Worm (Caenorhabditis elegans) whole organism, early embryonic: ENCODE measurements around the gene srz-20.

Source experiments
- B0310.2 ChIP-seq: sonication (generic microtip); optimal IDR thresholded peaks from 2 replicates; lab custom pipeline; 2016; ENCODE audit warnings: mild to moderate bottlenecking, missing genetic modification characterization, missing compliant biosample characterization
- F13C5.2 ChIP-seq: sonication (generic microtip); optimal IDR thresholded peaks from 2 replicates; lab custom pipeline; 2017; ENCODE audit warnings: mild to moderate bottlenecking, missing genetic modification characterization, inconsistent platforms, missing compliant biosample characterization
- aly-1 ChIP-seq: sonication (generic microtip); optimal IDR thresholded peaks from 2 replicates; lab custom pipeline; 2016; ENCODE audit warnings: missing genetic modification characterization, missing compliant biosample characterization
- ama-1 ChIP-seq: fragments of 150-350 bp; optimal IDR thresholded peaks from 2 replicates; lab custom pipeline; 2014
- ceh-13 ChIP-seq: fragments of 200-800 bp; sonication (Bioruptor generic); optimal IDR thresholded peaks from 2 replicates; lab custom pipeline; 2018; ENCODE audit warnings: mild to moderate bottlenecking, missing genetic modification characterization, missing compliant biosample characterization
- ceh-36 ChIP-seq: sonication (generic microtip); optimal IDR thresholded peaks from 2 replicates; lab custom pipeline; 2016; ENCODE audit warnings: missing genetic modification characterization, inconsistent platforms, missing compliant biosample characterization
- ets-7 ChIP-seq: sonication (generic microtip); optimal IDR thresholded peaks from 2 replicates; lab custom pipeline; 2016; ENCODE audit warnings: missing genotype, missing genetic modification characterization, missing compliant biosample characterization
- flt-1 ChIP-seq: fragments of 200-800 bp; sonication (Bioruptor generic); IDR thresholded peaks from 2 replicates; pipeline ENCODE4 v1.3.6; 2022; ENCODE audit warnings: missing genetic modification characterization, missing compliant biosample characterization
- hmbx-1 ChIP-seq: sonication (generic microtip); optimal IDR thresholded peaks from 2 replicates; lab custom pipeline; 2016; ENCODE audit warnings: mild to moderate bottlenecking, missing genetic modification characterization, missing compliant biosample characterization
- hmg-4 ChIP-seq: fragments of 200-800 bp; sonication (Bioruptor generic); optimal IDR thresholded peaks from 2 replicates; lab custom pipeline; 2018; ENCODE audit warnings: mild to moderate bottlenecking, missing genetic modification characterization, missing compliant biosample characterization
- hnd-1 ChIP-seq: sonication (generic microtip); optimal IDR thresholded peaks from 2 replicates; lab custom pipeline; 2016; ENCODE audit warnings: missing genetic modification characterization, missing compliant biosample characterization
- pes-1 ChIP-seq: fragments of 200-800 bp; sonication (Bioruptor generic); IDR thresholded peaks from 2 replicates; pipeline ENCODE4 v1.3.6; 2022; ENCODE audit warnings: missing genetic modification reagents, missing genetic modification characterization, missing compliant biosample characterization
- scrt-1 ChIP-seq: fragments of 200-800 bp; sonication (Bioruptor generic); IDR thresholded peaks from 2 replicates; pipeline ENCODE4 v1.3.6; 2022; ENCODE audit warnings: missing genetic modification characterization, missing compliant biosample characterization
- sea-1 ChIP-seq: fragments of 200-800 bp; sonication (Bioruptor generic); conservative IDR thresholded peaks from 2 replicates; pipeline ENCODE4 v1.3.6; 2022; ENCODE audit warnings: missing genetic modification characterization, missing compliant biosample characterization
- tbx-11 ChIP-seq: fragments of 200-800 bp; sonication (Bioruptor generic); IDR thresholded peaks from 2 replicates; pipeline ENCODE4 v1.3.6; 2022; ENCODE audit warnings: missing genetic modification characterization, missing compliant biosample characterization
- tbx-37 ChIP-seq: fragments of 200-800 bp; sonication (Bioruptor generic); conservative IDR thresholded peaks from 2 replicates; pipeline ENCODE4 v1.3.6; 2022; ENCODE audit warnings: missing genetic modification reagents, missing genetic modification characterization, missing compliant biosample characterization
- tra-4 ChIP-seq: sonication (generic microtip); optimal IDR thresholded peaks from 2 replicates; lab custom pipeline; 2017; ENCODE audit warnings: missing genetic modification characterization, missing compliant biosample characterization

The srz-20 gene

ce11 chrIV:3915296-3915695 lies at the start of gene srz-20:
Gene srz-20 (plus strand): TSS chrIV:3915596.
- TF ChIP-seq ceh-13 (GFP tag; lab: Kevin White, UChicago) (no peak), ceh-36 (tag; lab: Kevin White, UChicago) (no peak), hnd-1 (tag; lab: Kevin White, UChicago) (no peak), ets-7 (tag; lab: Kevin White, UChicago) (no peak), ama-1 (lab: Kevin White, UChicago) (no peak)

ce11 chrIV:3866018-3866417 lies 49.4 kb upstream of the srz-20 start:
- no peak for TF ChIP-seq tbx-37
- TF ChIP-seq pes-1 (GFP tag; lab: Robert Waterston, UW) = no peak
- TF ChIP-seq tbx-11 (GFP tag; lab: Robert Waterston, UW) = no peak
- no peak for TF ChIP-seq hnd-1 (tag; lab: Kevin White, UChicago)
- no peak for TF ChIP-seq ets-7 (tag; lab: Kevin White, UChicago)
- TF ChIP-seq ama-1 (lab: Kevin White, UChicago) = no peak
- no peak for TF ChIP-seq ceh-13 (GFP tag; lab: Kevin White, UChicago)
- TF ChIP-seq sea-1 (GFP tag; lab: Robert Waterston, UW) = no peak
- TF ChIP-seq hmg-4 (GFP tag; lab: Kevin White, UChicago) = no peak
- no peak for TF ChIP-seq aly-1 (tag; lab: Kevin White, UChicago)
- TF ChIP-seq scrt-1 (GFP tag; lab: Robert Waterston, UW) = no peak
- no peak for TF ChIP-seq tra-4 (tag; lab: Kevin White, UChicago)
- TF ChIP-seq B0310.2 (tag; lab: Kevin White, UChicago) = no peak
- TF ChIP-seq hmbx-1 (tag; lab: Kevin White, UChicago) = no peak
- no peak for TF ChIP-seq F13C5.2
- TF ChIP-seq flt-1 (GFP tag; lab: Robert Waterston, UW) = no peak
- TF ChIP-seq ceh-36 (tag; lab: Kevin White, UChicago) = no peak

ce11 chrIV:3867252-3867651 lies 48.1 kb upstream of the srz-20 start, which contains the start of gene F37C4.4:
Gene F37C4.4 (plus strand): TSS chrIV:3867309.
- TF ChIP-seq hnd-1 (tag; lab: Kevin White, UChicago) = no peak
- no peak for TF ChIP-seq ama-1 (lab: Kevin White, UChicago)
- TF ChIP-seq pes-1 (GFP tag; lab: Robert Waterston, UW) = no peak
- no peak for TF ChIP-seq B0310.2 (tag; lab: Kevin White, UChicago)
- no peak for TF ChIP-seq sea-1 (GFP tag; lab: Robert Waterston, UW)
- no peak for TF ChIP-seq tra-4 (tag; lab: Kevin White, UChicago)
- no peak for TF ChIP-seq hmg-4 (GFP tag; lab: Kevin White, UChicago)
- no peak for TF ChIP-seq tbx-11 (GFP tag; lab: Robert Waterston, UW)
- no peak for TF ChIP-seq F13C5.2
- TF ChIP-seq ets-7 (tag; lab: Kevin White, UChicago) = no peak
- TF ChIP-seq scrt-1 (GFP tag; lab: Robert Waterston, UW) = no peak
- TF ChIP-seq aly-1 (tag; lab: Kevin White, UChicago) = no peak
- no peak for TF ChIP-seq hmbx-1 (tag; lab: Kevin White, UChicago)
- TF ChIP-seq flt-1 (GFP tag; lab: Robert Waterston, UW) = no peak
- no peak for TF ChIP-seq ceh-36 (tag; lab: Kevin White, UChicago)

ce11 chrIV:3869875-3870274 lies 45.5 kb upstream of the srz-20 start:
- TF ChIP-seq hmg-4 (GFP tag; lab: Kevin White, UChicago) (no peak), F13C5.2 (no peak), sea-1 (GFP tag; lab: Robert Waterston, UW) (no peak), B0310.2 (tag; lab: Kevin White, UChicago) (no peak), tbx-11 (GFP tag; lab: Robert Waterston, UW) (no peak), tbx-37 (no peak), flt-1 (GFP tag; lab: Robert Waterston, UW) (no peak), aly-1 (tag; lab: Kevin White, UChicago) (no peak), ceh-36 (tag; lab: Kevin White, UChicago) (no peak), ets-7 (tag; lab: Kevin White, UChicago) (no peak), hmbx-1 (tag; lab: Kevin White, UChicago) (no peak), ama-1 (lab: Kevin White, UChicago) (no peak), tra-4 (tag; lab: Kevin White, UChicago) (no peak), hnd-1 (tag; lab: Kevin White, UChicago) (no peak), pes-1 (GFP tag; lab: Robert Waterston, UW) (no peak), ceh-13 (GFP tag; lab: Kevin White, UChicago) (no peak), scrt-1 (GFP tag; lab: Robert Waterston, UW) (no peak)

ce11 chrIV:3873195-3873594 lies 42.2 kb upstream of the srz-20 start:
- TF ChIP-seq scrt-1 (GFP tag; lab: Robert Waterston, UW) (no peak), sea-1 (GFP tag; lab: Robert Waterston, UW) (no peak)

- TF ChIP-seq ama-1 (lab: Kevin White, UChicago) (no peak), F13C5.2 (no peak), tbx-37 (no peak), hmbx-1 (tag; lab: Kevin White, UChicago) (no peak), ets-7 (tag; lab: Kevin White, UChicago) (no peak), pes-1 (GFP tag; lab: Robert Waterston, UW) (no peak), aly-1 (tag; lab: Kevin White, UChicago) (no peak), B0310.2 (tag; lab: Kevin White, UChicago) (no peak), hmg-4 (GFP tag; lab: Kevin White, UChicago) (no peak), hnd-1 (tag; lab: Kevin White, UChicago) (no peak), scrt-1 (GFP tag; lab: Robert Waterston, UW) (no peak), flt-1 (GFP tag; lab: Robert Waterston, UW) (no peak), ceh-13 (GFP tag; lab: Kevin White, UChicago) (no peak), sea-1 (GFP tag; lab: Robert Waterston, UW) (no peak)
Measured at ce11 chrIV:3873706-3874105, 41.7 kb upstream of the srz-20 start, which contains the start of gene F37C4.5. Gene F37C4.5 (minus strand): TSS chrIV:3873806.

ce11 chrIV:3874417-3874816 lies 41.0 kb upstream of the srz-20 start:
- TF ChIP-seq ets-7 (tag; lab: Kevin White, UChicago) = no peak
- TF ChIP-seq hmbx-1 (tag; lab: Kevin White, UChicago) = no peak
- TF ChIP-seq F13C5.2 = no peak
- TF ChIP-seq B0310.2 (tag; lab: Kevin White, UChicago) = no peak
- no peak for TF ChIP-seq tra-4 (tag; lab: Kevin White, UChicago)
- TF ChIP-seq pes-1 (GFP tag; lab: Robert Waterston, UW) = no peak
